Fruit fly (Drosophila melanogaster) whole organism, larva: ENCODE data around the gene Rpt6R.
A peak's percentile ranks its signal among the peaks of the same experiment; 100 is the strongest.

Experiments used
- noc ChIP-seq: fragments of 200-800 bp; sonication (Bioruptor generic); optimal IDR thresholded peaks from 3 replicates; lab custom pipeline; 2019; ENCODE audit warnings: missing biosample characterization, mild to moderate bottlenecking, missing genetic modification characterization, moderate library complexity

Gene Rpt6R

DNA sequence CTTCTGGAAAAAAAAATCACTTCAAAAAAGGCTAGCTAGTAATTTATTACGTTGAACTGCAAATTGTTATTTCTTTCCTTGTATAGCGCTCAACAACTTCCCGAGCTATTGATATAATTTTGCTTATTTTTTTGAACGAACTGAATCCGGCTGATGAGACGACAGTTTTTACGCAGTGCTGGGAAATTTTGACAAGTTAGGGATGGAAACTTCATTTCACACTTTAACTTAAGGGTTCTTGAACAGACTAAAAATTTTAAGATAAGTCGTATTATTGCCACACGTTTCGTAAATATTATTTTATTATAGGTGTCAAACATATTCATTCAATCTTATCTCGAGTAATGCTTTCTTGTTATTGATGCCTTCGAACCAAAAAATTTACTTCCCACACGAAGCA, at the start of gene Rpt6R:
TSS of gene Rpt6R (minus strand) at position 156 of the 400 bp plus-strand sequence.
- TF ChIP-seq noc, result no peak

DNA sequence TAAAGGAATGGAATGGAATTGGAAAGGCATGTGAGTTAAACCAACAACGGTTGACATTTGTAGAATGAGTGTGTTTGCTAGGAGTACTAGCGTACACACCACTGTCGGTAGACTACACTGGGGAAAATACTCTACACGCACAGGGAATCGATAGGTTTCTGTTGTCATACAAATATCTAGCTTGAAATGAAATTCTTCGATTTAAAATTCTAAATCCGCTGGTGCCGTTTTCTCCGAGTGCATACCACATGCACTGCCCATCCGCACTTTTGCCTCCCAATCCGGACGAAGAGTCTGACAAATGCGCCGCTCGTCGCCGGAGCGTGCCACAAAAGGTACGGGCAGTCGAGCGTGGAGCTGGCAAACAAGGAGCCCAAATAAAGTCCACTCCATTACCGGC, 45.4 kb upstream of the Rpt6R start, which contains the start of gene CG2267:
TSS of gene CG2267 (minus strand) at position 101 of the 400 bp plus-strand sequence.
- TF ChIP-seq noc, result no peak

DNA sequence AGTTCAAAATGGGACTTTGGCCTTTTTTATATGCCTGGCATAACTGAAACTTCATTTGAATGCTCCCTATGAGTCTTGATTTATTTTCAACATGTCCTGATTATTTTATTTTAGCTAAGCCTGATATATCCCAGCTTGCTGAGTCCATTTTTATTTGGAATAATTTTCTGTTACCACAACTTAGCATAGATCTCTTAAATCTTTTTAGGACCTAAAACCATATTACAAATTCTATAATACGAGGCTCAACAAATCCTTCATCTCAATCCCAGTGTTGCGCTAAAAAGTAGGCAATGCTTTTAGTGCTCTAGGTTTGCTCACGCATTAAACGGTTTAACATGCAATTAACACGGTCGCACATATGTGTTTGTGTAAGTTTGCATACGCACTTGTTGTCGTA, 38.3 kb upstream of the Rpt6R start, which contains the start of gene CG44954:
TSS of gene CG44954 (minus strand) at position 101 of the 400 bp plus-strand sequence.
- TF ChIP-seq noc, result no peak

DNA sequence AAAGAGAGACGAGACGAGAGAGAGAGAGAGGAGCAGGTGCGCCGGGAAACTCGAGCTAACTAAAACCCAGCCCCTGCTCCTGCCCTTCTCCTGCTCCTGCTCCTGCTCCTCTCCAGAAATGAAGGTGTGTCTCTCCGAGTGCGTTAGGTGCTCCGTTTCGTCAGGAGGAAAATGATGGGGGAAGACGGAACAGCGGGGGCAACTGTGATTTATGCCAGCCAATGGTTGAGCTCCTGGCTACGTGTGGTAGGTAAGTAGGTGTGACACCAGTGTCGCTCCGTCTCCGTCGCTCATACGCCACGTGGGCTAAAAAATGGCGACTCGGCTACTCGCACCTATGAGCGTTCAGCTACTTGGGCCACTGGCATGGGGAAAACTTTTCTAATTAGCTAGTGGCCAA, 34.0 kb upstream of the Rpt6R start:
- TF ChIP-seq noc, result no peak

DNA sequence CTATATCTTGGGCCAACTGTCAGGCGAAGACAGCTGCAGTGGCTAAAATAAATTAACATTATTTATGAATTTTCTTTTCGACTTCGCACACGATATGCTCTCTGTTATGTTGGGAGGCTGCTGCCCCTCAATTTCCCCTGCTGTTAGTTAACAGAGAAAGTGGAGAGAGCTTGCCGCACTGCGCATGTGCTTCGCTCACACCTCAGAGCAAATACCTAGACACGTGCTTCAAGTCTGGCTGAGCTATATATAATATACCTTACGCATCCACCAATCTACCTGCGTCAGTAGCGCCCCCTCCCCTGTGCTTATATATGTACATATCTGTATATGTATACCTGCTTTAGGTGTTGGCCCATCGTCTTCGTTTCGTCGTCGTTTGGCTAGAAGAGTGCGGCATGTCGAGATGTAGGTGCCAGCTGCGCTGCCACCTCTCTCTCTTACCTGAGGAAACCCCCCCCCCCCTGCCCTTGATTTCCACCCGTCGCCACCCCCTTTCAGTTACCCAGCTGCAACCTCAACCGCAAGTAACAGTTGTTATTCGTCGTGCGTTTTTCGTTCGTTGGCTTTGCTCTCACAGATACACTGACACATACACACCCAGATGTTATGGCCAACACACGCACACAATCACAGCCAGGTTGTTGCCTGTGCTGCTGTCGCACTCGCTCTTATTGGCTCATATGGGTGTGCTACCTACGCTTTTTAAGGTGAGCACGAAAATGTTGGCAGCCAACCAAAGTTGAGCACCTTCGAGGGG, 32.8 kb upstream of the Rpt6R start:
- no peak for TF ChIP-seq noc

DNA sequence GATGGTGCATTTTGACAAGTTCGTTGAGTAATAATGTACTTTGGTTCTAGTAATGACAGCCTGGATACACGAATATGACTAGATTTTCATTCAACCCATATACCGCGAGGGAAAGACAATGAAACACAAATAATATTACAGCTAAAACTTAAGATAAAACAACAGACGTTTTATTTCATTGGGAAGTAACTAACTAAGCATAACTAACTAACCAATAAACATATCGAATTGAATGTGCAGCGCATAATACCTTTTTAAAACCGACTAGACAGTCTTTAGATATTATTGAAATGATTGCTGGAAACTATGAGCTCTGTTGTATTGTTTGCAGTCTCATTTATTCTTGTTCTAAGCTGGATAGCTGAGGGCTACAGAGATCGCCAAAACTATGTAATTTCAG, 22.4 kb upstream of the Rpt6R start, which contains the start of gene CG31016:
TSS of gene CG31016 (plus strand) at position 301 of the 400 bp plus-strand sequence.
- TF ChIP-seq noc, result no peak

DNA sequence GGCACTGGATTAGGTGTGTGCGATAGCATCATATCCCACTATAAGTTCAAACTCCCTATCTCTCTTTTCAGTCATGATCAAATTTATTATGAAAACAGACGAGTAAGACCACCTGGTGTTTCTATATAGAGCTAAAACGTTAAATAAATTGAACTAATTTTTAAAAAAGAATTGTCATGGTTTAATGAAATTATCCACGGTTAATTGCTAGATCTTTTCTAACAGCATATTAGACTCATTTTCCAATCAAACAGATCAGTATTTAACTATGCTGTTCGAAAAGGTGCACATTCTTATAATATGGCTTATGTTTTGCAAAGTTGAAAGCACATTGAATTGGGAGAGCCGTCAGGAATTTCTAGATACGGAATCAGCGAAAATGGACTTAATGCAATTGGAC, 20.4 kb upstream of the Rpt6R start, which contains the start of gene PH4alphaNE3:
TSS of gene PH4alphaNE3 (plus strand) at position 301 of the 400 bp plus-strand sequence.
- TF ChIP-seq noc, result no peak

DNA sequence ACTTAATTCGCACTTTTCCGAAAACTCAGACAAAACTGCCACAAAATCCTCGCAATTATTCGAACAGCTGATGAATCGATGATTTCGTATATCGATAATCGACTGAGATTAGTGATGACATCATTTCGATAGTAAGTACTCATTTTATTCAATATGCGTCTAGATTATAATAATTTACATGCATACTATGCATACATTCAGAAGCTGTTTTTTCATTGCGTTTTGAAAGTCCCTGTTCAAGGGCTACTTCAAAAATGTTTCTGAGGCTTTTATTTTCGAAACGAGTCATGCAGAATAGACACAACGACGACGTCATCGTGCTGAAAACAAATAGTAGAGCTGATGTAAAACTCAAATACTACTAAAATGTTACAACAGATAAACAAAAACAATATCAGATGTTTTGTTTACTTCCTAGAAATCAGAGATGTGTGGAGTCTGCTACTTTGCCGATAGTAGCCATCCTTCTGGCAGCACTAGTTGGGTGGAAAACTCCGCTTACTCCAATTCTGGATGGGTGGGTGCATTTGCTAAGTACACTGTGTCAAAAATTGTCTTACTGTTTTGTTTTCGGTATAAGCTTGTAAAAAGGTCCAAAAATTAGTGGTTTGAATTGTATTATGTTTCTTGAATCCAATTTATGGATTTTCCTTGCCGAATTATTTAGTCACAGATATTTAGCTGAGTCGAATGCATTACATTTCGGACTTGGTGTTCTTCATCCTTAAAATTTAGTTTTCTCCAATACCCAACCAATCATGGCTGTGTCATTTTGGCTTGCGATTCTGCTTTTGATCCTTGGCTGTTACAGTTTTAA, 18.2 kb upstream of the Rpt6R start, which contains the start of the genes CG2246 and CG31021:
TSS of gene CG2246 (minus strand) at position 50 of the 817 bp plus-strand sequence.
TSS of gene CG31021 (plus strand) at position 767 of the 817 bp plus-strand sequence.
- TF ChIP-seq noc, result no peak

DNA sequence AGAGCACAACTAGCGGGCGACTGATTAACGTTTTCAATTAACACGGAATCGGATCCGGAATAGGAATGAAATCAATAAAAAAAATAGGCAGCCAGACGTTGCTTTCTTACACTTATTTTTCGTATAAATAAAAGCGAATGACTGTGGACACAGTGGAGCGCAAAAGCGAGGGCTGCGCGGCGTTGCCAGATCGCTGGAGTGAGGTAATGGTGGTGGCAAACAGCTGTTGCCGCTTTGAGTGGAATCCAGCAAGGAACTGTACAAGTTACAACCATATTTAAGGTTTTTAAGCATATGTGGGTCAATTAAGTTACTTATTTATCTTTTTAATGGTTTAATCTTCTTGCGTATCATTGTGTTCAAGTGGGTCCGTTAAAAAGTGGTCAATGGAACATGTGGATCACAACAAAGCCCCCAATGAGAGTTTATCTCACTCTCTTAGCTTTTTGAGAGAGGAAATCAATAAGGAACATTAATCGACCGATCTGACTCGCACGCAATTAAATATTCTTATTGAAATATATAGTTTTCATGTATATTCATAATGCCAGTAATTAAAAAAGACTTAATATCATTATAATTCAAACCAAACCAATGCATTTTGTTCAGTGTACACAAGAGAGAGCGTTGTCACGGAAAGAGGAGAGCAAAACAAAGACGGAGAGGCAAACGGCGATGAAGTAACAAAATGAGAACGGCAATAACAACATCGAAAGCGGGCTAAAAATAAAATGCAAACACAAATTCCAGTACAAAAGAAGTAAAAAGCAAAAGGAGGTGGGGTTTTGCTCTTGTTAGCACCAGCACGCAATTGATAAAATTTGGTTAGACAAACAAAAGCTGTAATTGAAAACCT, 16.9 kb upstream of the Rpt6R start:
- peak; percentile 80 for TF ChIP-seq noc

DNA sequence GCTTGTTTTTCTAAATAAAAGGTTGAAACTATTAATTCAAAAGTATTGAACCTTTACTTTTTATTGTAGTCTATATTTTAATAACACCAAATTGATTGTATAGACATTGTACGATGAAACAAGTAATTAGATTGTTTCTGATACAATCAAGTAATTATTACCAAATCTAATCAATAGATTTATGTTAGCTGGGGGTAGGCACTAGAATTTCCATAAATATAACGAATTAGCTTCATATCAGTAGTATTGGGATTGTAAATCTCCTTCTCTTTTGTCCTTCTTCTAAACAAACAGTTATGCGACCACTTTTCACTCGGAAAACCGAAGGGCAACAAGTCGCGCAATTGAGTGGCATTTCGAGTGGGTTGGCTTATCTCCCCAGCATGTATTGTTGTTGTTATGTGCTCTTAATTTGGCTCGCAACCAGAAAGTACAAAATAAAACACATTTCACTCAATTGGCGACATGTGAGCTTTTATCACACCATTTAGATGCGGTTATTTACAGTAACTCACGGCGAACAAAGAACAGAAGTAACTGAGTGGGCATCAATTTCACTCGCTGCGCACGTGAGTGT, 16.0 kb upstream of the Rpt6R start:
- no peak for TF ChIP-seq noc

DNA sequence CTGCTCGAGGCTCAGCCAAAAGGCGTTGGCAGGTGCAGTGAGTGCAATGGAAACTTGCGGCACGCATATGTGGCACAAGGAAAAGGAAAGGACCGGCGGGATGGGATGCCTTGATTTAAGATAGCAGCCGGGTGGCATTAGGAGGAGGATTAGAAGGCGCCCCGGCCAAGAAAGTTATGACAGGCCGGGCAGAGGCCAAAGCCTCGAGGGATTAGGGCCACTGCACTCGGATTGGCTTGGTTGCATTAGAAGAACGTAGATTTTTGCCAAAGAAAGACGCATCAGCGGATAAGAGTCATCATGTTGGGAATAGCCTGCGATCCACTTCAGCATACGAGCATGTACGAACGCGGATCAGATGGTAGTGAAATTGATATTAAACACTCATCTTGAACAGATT, 13.2 kb upstream of the Rpt6R start, which contains the start of gene CG31019:
TSS of gene CG31019 (plus strand) at position 301 of the 400 bp plus-strand sequence.
- TF ChIP-seq noc, result no peak

DNA sequence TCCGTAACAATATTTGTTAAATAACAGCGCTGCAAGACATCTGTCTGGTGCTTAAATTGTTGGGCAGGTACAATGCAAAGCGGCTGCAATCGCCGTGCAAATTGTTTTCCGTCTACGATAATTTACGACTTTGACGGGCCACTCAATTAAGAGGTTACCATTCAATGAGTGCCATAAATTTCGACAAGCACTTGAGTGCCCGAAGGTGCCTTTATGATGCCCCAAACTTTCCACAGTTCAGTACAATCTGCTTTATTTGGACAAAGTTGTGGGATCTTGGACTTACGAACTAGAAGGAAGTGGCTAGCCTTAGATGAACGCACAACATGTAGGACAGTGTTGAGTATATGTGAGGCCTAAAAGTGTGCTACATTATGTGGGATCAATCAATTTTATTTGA, 9.2 kb upstream of the Rpt6R start:
- peak; percentile 50 for TF ChIP-seq noc

DNA sequence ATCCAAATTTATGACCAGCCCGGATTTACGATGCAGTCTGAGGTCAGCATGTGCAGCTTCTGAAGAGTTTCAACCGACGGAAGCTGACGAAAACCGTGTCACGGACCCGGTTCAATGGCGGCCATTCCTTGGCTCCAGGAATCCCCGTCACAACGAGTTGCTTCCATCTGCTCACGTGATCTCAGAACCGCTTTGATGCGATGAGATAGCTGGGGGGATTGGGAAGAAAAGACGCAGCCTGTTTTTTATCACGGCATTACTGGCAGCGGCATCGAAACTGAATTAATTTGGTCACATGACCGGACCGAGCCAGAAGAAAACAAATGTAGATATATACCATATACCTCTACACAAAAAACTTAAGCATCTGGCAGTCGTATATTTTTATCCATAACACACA, 7.3 kb upstream of the Rpt6R start:
- no peak for TF ChIP-seq noc

DNA sequence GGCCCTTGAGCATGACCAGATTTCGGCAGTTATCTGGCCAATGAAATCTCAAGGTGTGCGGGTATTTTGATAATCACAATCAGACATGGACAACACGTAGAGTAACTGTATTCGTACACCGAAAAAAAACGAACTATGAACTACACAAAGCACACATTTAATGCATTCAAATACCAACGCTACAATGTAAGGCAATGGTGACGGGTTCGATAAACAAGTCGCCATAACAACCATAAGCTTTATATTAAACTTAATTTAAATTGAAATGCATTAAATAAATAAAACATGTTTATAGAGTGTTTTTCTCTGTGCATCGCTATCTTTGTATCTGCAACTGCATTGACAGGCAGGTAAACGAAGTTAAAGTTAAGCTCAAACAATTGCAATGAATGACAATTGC, 6.7 kb upstream of the Rpt6R start:
- no peak for TF ChIP-seq noc

DNA sequence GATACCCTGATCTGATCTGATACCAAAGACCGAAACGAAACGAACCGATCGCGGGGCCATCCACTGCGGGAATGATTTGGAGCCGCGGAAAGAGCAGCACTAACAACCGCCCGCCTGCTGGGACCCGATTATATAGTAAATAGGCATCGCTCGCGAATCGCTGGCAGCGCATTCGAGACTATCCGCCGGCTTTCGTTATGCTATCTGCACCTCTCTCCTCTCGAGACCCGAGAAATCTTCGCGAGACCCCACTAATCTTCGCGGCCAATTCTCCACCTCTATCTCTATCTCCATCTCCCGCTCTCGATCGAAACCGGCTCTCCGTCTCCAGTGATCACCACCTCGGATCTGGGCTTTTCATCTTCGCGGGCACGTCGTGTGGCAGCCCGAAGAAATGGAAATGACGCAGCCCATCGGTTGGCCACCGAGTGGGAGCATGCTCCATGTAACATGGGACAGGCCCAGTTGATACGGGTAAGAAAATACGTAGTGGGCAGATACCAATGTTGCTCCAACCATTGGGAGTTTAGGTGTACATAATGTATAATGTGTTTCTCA, 3.8 kb upstream of the Rpt6R start, which contains the start of gene CG9717:
TSS of gene CG9717 (minus strand) at position 107 of the 558 bp plus-strand sequence.
- no peak for TF ChIP-seq noc
